Fruit fly (Drosophila melanogaster): ENCODE data around the gene gb.
A peak's percentile ranks its signal among the peaks of the same experiment; 100 is the strongest.

gb gene

dm6 chr3R:27106134-27106694 is 5.9 kb downstream of the gb start, which contains the start of gene CAH9:
Gene CAH9, minus strand, starts transcription at chr3R:27106184.
- no peak for TF ChIP-seq CG9705 (GFP tag; optimal IDR thresholded peaks at IDR 0.05)
- TF ChIP-seq Rel (GFP tag; optimal IDR thresholded peaks at IDR 0.05), result no peak
- TF ChIP-seq Rel (tag; optimal IDR thresholded peaks at IDR 0.05), result peak; percentile 66
- TF ChIP-seq lola (GFP tag; optimal IDR thresholded peaks at IDR 0.05), result no peak
- no peak for TF ChIP-seq N (GFP tag; optimal IDR thresholded peaks at IDR 0.05)

- no peak for TF ChIP-seq Myc (optimal IDR thresholded peaks at IDR 0.05)
Observed at dm6 chr3R:27105439-27105838, 6.6 kb downstream of the gb start.

dm6 chr3R:27100930-27101329 is 11.1 kb downstream of the gb start, which contains the start of gene Jhbp11:
Gene Jhbp11, plus strand, starts transcription at chr3R:27101230.
- TF ChIP-seq Vsx2 (GFP tag; optimal IDR thresholded peaks at IDR 0.05; ENCODE audit: partially characterized antibody), result no peak
- TF ChIP-seq sv (GFP tag; optimal IDR thresholded peaks at IDR 0.05), result no peak
- no peak for TF ChIP-seq CG9705 (GFP tag; optimal IDR thresholded peaks at IDR 0.05)
- TF ChIP-seq psq (GFP tag; optimal IDR thresholded peaks at IDR 0.05), result no peak
- TF ChIP-seq Myc (optimal IDR thresholded peaks at IDR 0.05), result no peak
- no peak for TF ChIP-seq woc (GFP tag; optimal IDR thresholded peaks at IDR 0.05)
- no peak for TF ChIP-seq Hr83 (GFP tag; optimal IDR thresholded peaks at IDR 0.05; ENCODE audit: poor library complexity, severe bottlenecking)
- no peak for TF ChIP-seq Hr78 (GFP tag; optimal IDR thresholded peaks at IDR 0.05)
- TF ChIP-seq tai (GFP tag; optimal IDR thresholded peaks at IDR 0.05), result no peak
- TF ChIP-seq h (GFP tag; optimal IDR thresholded peaks at IDR 0.05), result no peak
- TF ChIP-seq dmrt93B (GFP tag; optimal IDR thresholded peaks at IDR 0.05), result no peak
- TF ChIP-seq Abd-B (GFP tag; optimal IDR thresholded peaks at IDR 0.05), result no peak
- no peak for TF ChIP-seq CG32264 (GFP tag; optimal IDR thresholded peaks at IDR 0.05)
- no peak for TF ChIP-seq foxo (GFP tag; optimal IDR thresholded peaks at IDR 0.05)
- TF ChIP-seq Dif (GFP tag; optimal IDR thresholded peaks at IDR 0.05; ENCODE audit: partially characterized antibody), result no peak
- TF ChIP-seq Jra (GFP tag; optimal IDR thresholded peaks at IDR 0.05), result no peak

- TF ChIP-seq Sp1 (GFP tag; optimal IDR thresholded peaks at IDR 0.05) (no peak), Abd-B (GFP tag; optimal IDR thresholded peaks at IDR 0.05) (no peak), Myc (optimal IDR thresholded peaks at IDR 0.05) (no peak), Vsx2 (GFP tag; optimal IDR thresholded peaks at IDR 0.05; ENCODE audit: partially characterized antibody) (no peak), lola (GFP tag; optimal IDR thresholded peaks at IDR 0.05) (no peak), GATAd (GFP tag; optimal IDR thresholded peaks at IDR 0.05) (no peak), OdsH (GFP tag; optimal IDR thresholded peaks at IDR 0.05) (no peak), dsf (GFP tag; optimal IDR thresholded peaks at IDR 0.05; ENCODE audit: borderline replicate concordance) (no peak), Dfd (GFP tag; optimal IDR thresholded peaks at IDR 0.05) (no peak), psq (GFP tag; optimal IDR thresholded peaks at IDR 0.05) (no peak), woc (GFP tag; optimal IDR thresholded peaks at IDR 0.05) (no peak), CG9705 (GFP tag; optimal IDR thresholded peaks at IDR 0.05) (no peak), rgr (GFP tag; optimal IDR thresholded peaks at IDR 0.05) (no peak), brk (GFP tag; optimal IDR thresholded peaks at IDR 0.05) (no peak)
Observed at dm6 chr3R:27099579-27099978, 12.5 kb downstream of the gb start, which contains the start of gene eater. Gene eater, minus strand, starts transcription at chr3R:27099679.

dm6 chr3R:27098638-27099037 is 13.4 kb downstream of the gb start:
- TF ChIP-seq dmrt93B (GFP tag; optimal IDR thresholded peaks at IDR 0.05), result no peak
- no peak for TF ChIP-seq ey (GFP tag; optimal IDR thresholded peaks at IDR 0.05)
- no peak for TF ChIP-seq Rel (GFP tag; optimal IDR thresholded peaks at IDR 0.05)
- TF ChIP-seq Rel (tag; optimal IDR thresholded peaks at IDR 0.05), result no peak
- no peak for TF ChIP-seq rgr (GFP tag; optimal IDR thresholded peaks at IDR 0.05)
- no peak for TF ChIP-seq Hnf4 (GFP tag; optimal IDR thresholded peaks at IDR 0.05)
- TF ChIP-seq lola (GFP tag; optimal IDR thresholded peaks at IDR 0.05), result no peak
- TF ChIP-seq Hr83 (GFP tag; optimal IDR thresholded peaks at IDR 0.05; ENCODE audit: poor library complexity, severe bottlenecking), result no peak
- TF ChIP-seq dsf (GFP tag; optimal IDR thresholded peaks at IDR 0.05; ENCODE audit: borderline replicate concordance), result no peak
- no peak for TF ChIP-seq brk (GFP tag; optimal IDR thresholded peaks at IDR 0.05)
- no peak for TF ChIP-seq HLH106 (tag; optimal IDR thresholded peaks at IDR 0.05)
- TF ChIP-seq dl (GFP tag; optimal IDR thresholded peaks at IDR 0.05; ENCODE audit: insufficient read depth in 1 of 2, partially characterized antibody in 2 of 2), result no peak
- TF ChIP-seq jim (GFP tag; optimal IDR thresholded peaks at IDR 0.05), result no peak
- TF ChIP-seq woc (GFP tag; optimal IDR thresholded peaks at IDR 0.05), result no peak
- no peak for TF ChIP-seq Mio (GFP tag; optimal IDR thresholded peaks at IDR 0.05)
- no peak for TF ChIP-seq Hr78 (GFP tag; optimal IDR thresholded peaks at IDR 0.05)
- no peak for TF ChIP-seq OdsH (GFP tag; optimal IDR thresholded peaks at IDR 0.05)
